Comparison of ENCODE assay signal across 1 fruit fly cellular context in genomic region chr3R:23167507-23168324, dm6.
TF ChIP-seq lines count a peak whose summit lies in the region.

TSS of gene Irk1 (plus strand) at chr3R:23168317.

TF ChIP-seq in whole organism, embryonic, 481 proteins besides CTCF, POLR2A, EP300 and RAD21 (continued from another document):
- TF ChIP-seq Doc2 (GFP tag; IDR thresholded peaks at IDR 0.05; lab: Robert Waterston, UW) (no peak), unc-4 (GFP tag; IDR thresholded peaks at IDR 0.05; lab: Robert Waterston, UW; ENCODE audit: partially characterized antibody) (no peak), sna (GFP tag; IDR thresholded peaks at IDR 0.05; lab: Robert Waterston, UW; ENCODE audit: partially characterized antibody) (peak; percentile 57; the same call in 1 of the 2 replicates), pb (GFP tag; optimal IDR thresholded peaks at IDR 0.05; lab: Kevin White, UChicago) (no peak), CG18619 (GFP tag; optimal IDR thresholded peaks at IDR 0.05; lab: Kevin White, UChicago) (no peak), CG4854 (GFP tag; optimal IDR thresholded peaks at IDR 0.05; lab: Kevin White, UChicago) (no peak), Hmx (GFP tag; optimal IDR thresholded peaks at IDR 0.05; lab: Kevin White, UChicago) (no peak), CG6272 (GFP tag; IDR thresholded peaks at IDR 0.05; lab: Robert Waterston, UW) (no peak), CG12071 (GFP tag; optimal IDR thresholded peaks at IDR 0.05; lab: Kevin White, UChicago) (no peak), CG6765 (GFP tag; optimal IDR thresholded peaks at IDR 0.05; lab: Kevin White, UChicago) (no peak), Antp (GFP tag; optimal IDR thresholded peaks at IDR 0.05; lab: Kevin White, UChicago) (no peak), Dll (GFP tag; IDR thresholded peaks at IDR 0.05; lab: Robert Waterston, UW; ENCODE audit: partially characterized antibody) (no peak), gce (GFP tag; IDR thresholded peaks at IDR 0.05; lab: Robert Waterston, UW) (no peak), Six4 (GFP tag; optimal IDR thresholded peaks at IDR 0.05; lab: Kevin White, UChicago) (no peak), fd3F (GFP tag; optimal IDR thresholded peaks at IDR 0.05; lab: Kevin White, UChicago) (no peak), Ada2b (GFP tag; IDR thresholded peaks at IDR 0.05; lab: Robert Waterston, UW) (peak; percentile 24; the same call in 1 of the 2 replicates), CG30431 (GFP tag; optimal IDR thresholded peaks at IDR 0.05; lab: Kevin White, UChicago) (no peak), CG17385 (GFP tag; optimal IDR thresholded peaks at IDR 0.05; lab: Kevin White, UChicago) (no peak), CG2678 (tag; optimal IDR thresholded peaks at IDR 0.05; lab: Kevin White, UChicago) (peak; percentile 23), CG7987 (GFP tag; optimal IDR thresholded peaks at IDR 0.05; lab: Kevin White, UChicago) (no peak), otp (GFP tag; IDR thresholded peaks at IDR 0.05; lab: Robert Waterston, UW) (no peak), CG12659 (GFP tag; optimal IDR thresholded peaks at IDR 0.05; lab: Kevin White, UChicago) (no peak), CG30020 (tag; optimal IDR thresholded peaks at IDR 0.05; lab: Kevin White, UChicago) (no peak), Kr (GFP tag; optimal IDR thresholded peaks at IDR 0.05; lab: Kevin White, UChicago) (no peak), chn (GFP tag; optimal IDR thresholded peaks at IDR 0.05; lab: Kevin White, UChicago) (no peak), bcd (GFP tag; optimal IDR thresholded peaks at IDR 0.05; lab: Kevin White, UChicago) (peak; percentile 9), Lpt (GFP tag; optimal IDR thresholded peaks at IDR 0.05; lab: Kevin White, UChicago) (no peak), nmo (GFP tag; optimal IDR thresholded peaks at IDR 0.05; lab: Kevin White, UChicago) (no peak), row (GFP tag; IDR thresholded peaks at IDR 0.05; lab: Robert Waterston, UW) (0 out of 3 replicates have a peak, but pooled peaks have one; percentile 31), grn (GFP tag; optimal IDR thresholded peaks at IDR 0.05; lab: Kevin White, UChicago) (no peak), sim (GFP tag; IDR thresholded peaks at IDR 0.05; lab: Robert Waterston, UW) (no peak), ro (GFP tag; IDR thresholded peaks at IDR 0.05; lab: Robert Waterston, UW) (no peak), Xrp1 (GFP tag; IDR thresholded peaks at IDR 0.05; lab: Robert Waterston, UW) (no peak), CG9817 (tag; optimal IDR thresholded peaks at IDR 0.05; lab: Kevin White, UChicago) (no peak), HHEX (GFP tag; optimal IDR thresholded peaks at IDR 0.05; lab: Kevin White, UChicago) (no peak), tap (tag; optimal IDR thresholded peaks at IDR 0.05; lab: Kevin White, UChicago) (no peak), CG2199 (GFP tag; IDR thresholded peaks at IDR 0.05; lab: Robert Waterston, UW) (no peak), danr (GFP tag; IDR thresholded peaks at IDR 0.05; lab: Robert Waterston, UW) (no peak), Sox102F (GFP tag; optimal IDR thresholded peaks at IDR 0.05; lab: Kevin White, UChicago) (no peak), wek (GFP tag; optimal IDR thresholded peaks at IDR 0.05; lab: Kevin White, UChicago) (no peak), CG31224 (GFP tag; IDR thresholded peaks at IDR 0.05; lab: Robert Waterston, UW) (0 out of 2 replicates have a peak, but pooled peaks have one; percentile 20), Bdp1 (GFP tag; optimal IDR thresholded peaks at IDR 0.05; lab: Kevin White, UChicago) (no peak), CG13296 (GFP tag; optimal IDR thresholded peaks at IDR 0.05; lab: Kevin White, UChicago) (no peak), repo (GFP tag; optimal IDR thresholded peaks at IDR 0.05; lab: Kevin White, UChicago) (no peak), Meics (GFP tag; optimal IDR thresholded peaks at IDR 0.05; lab: Kevin White, UChicago) (peak; percentile 26), grau (tag; optimal IDR thresholded peaks at IDR 0.05; lab: Kevin White, UChicago) (no peak), CG6689 (GFP tag; IDR thresholded peaks at IDR 0.05; lab: Robert Waterston, UW) (peak; percentile 31; the same call in 1 of the 2 replicates), az2 (GFP tag; optimal IDR thresholded peaks at IDR 0.05; lab: Kevin White, UChicago) (no peak), BEAF-32 (GFP tag; optimal IDR thresholded peaks at IDR 0.05; lab: Kevin White, UChicago) (no peak), HLH4C (GFP tag; IDR thresholded peaks at IDR 0.05; lab: Robert Waterston, UW; ENCODE audit: partially characterized antibody) (no peak), CG9215 (GFP tag; IDR thresholded peaks at IDR 0.05; lab: Robert Waterston, UW) (no peak), CG8290 (GFP tag; optimal IDR thresholded peaks at IDR 0.05; lab: Kevin White, UChicago) (no peak), CG8290 (tag; optimal IDR thresholded peaks at IDR 0.05; lab: Kevin White, UChicago) (no peak), fd102C (GFP tag; optimal IDR thresholded peaks at IDR 0.05; lab: Kevin White, UChicago) (no peak), fd96Cb (tag; optimal IDR thresholded peaks at IDR 0.05; lab: Kevin White, UChicago) (no peak), Gsc (GFP tag; IDR thresholded peaks at IDR 0.05; lab: Robert Waterston, UW) (no peak), Aef1 (GFP tag; IDR thresholded peaks at IDR 0.05; lab: Robert Waterston, UW) (peak; percentile 19; the same call in 1 of the 3 replicates), TFAM (GFP tag; optimal IDR thresholded peaks at IDR 0.05; lab: Kevin White, UChicago) (no peak), Ets65A (GFP tag; lab: Kevin White, UChicago) (peak; percentile 72), sr (GFP tag; IDR thresholded peaks at IDR 0.05; lab: Robert Waterston, UW) (no peak), CG15514 (GFP tag; optimal IDR thresholded peaks at IDR 0.05; lab: Kevin White, UChicago) (peak; percentile 10), CG7745 (tag; optimal IDR thresholded peaks at IDR 0.05; lab: Kevin White, UChicago) (no peak), scrt (GFP tag; optimal IDR thresholded peaks at IDR 0.05; lab: Kevin White, UChicago) (peak; percentile 51), D (optimal IDR thresholded peaks at IDR 0.05; lab: Kevin White, UChicago) (no peak), D (GFP tag; optimal IDR thresholded peaks at IDR 0.05; lab: Kevin White, UChicago) (no peak), Atf6 (GFP tag; IDR thresholded peaks at IDR 0.05; lab: Robert Waterston, UW) (no peak), CG9437 (GFP tag; optimal IDR thresholded peaks at IDR 0.05; lab: Kevin White, UChicago) (no peak), Pdp1 (GFP tag; optimal IDR thresholded peaks at IDR 0.05; lab: Kevin White, UChicago) (peak in 1 of 2 experiments; percentile 24), CHES-1-like (GFP tag; optimal IDR thresholded peaks at IDR 0.05; lab: Kevin White, UChicago) (no peak), mld (GFP tag; IDR thresholded peaks at IDR 0.05; lab: Robert Waterston, UW; ENCODE audit: partially characterized antibody) (no peak), Ets97D (GFP tag; optimal IDR thresholded peaks at IDR 0.05; lab: Kevin White, UChicago) (no peak), dysf (GFP tag; IDR thresholded peaks at IDR 0.05; lab: Robert Waterston, UW) (peak; percentile 46; the same call in 1 of the 3 replicates), tio (GFP tag; optimal IDR thresholded peaks at IDR 0.05; lab: Kevin White, UChicago) (no peak), CG31441 (GFP tag; IDR thresholded peaks at IDR 0.05; lab: Robert Waterston, UW) (no peak), CG11247 (GFP tag; IDR thresholded peaks at IDR 0.05; lab: Robert Waterston, UW) (no peak), CG3281 (GFP tag; optimal IDR thresholded peaks at IDR 0.05; lab: Kevin White, UChicago) (peak; percentile 6), CG17912 (GFP tag; optimal IDR thresholded peaks at IDR 0.05; lab: Kevin White, UChicago) (no peak)
